Worm (Caenorhabditis elegans) whole organism, L4 larva: ENCODE data around the gene T16G12.13.

Source experiments
- Y105C5A.15 ChIP-seq: fragments of 200-800 bp; sonication (Bioruptor generic); IDR thresholded peaks from 2 replicates; pipeline ENCODE4 v1.3.6; 2022; ENCODE audit warnings: missing genetic modification characterization, missing compliant biosample characterization
- Y5F2A.4 ChIP-seq: fragments of 200-800 bp; sonication (Bioruptor generic); optimal IDR thresholded peaks from 2 replicates; lab custom pipeline; 2018; ENCODE audit warnings: mild to moderate bottlenecking, missing genetic modification characterization, missing compliant biosample characterization
- aly-2 ChIP-seq: sonication (generic microtip); optimal IDR thresholded peaks from 2 replicates; lab custom pipeline; 2018; ENCODE audit warnings: missing biosample characterization, missing genetic modification characterization
- arid-1 ChIP-seq: fragments of 200-800 bp; sonication (Bioruptor generic); conservative IDR thresholded peaks from 2 replicates; pipeline ENCODE4 v1.3.6; 2022; ENCODE audit warnings: missing genetic modification reagents, missing genetic modification characterization, missing compliant biosample characterization
- ces-1 ChIP-seq: fragments of 150-350 bp; sonication (generic microtip); optimal IDR thresholded peaks from 4 replicates; lab custom pipeline; 2014; ENCODE audit warnings: missing biosample characterization, missing genetic modification reagents, missing genetic modification characterization
- cey-2 ChIP-seq: sonication (generic microtip); optimal IDR thresholded peaks from 3 replicates; lab custom pipeline; 2017; ENCODE audit warnings: missing genetic modification characterization, mild to moderate bottlenecking, missing compliant biosample characterization, antibody characterized with exemption, borderline replicate concordance; ENCODE audit not compliant: insufficient read depth
- fkh-10 ChIP-seq: fragments of 150-350 bp; optimal IDR thresholded peaks from 2 replicates; lab custom pipeline; 2014; ENCODE audit warnings: missing biosample characterization, missing genetic modification reagents, missing genetic modification characterization
- madf-5 ChIP-seq, 2 experiments: fragments of 200-800 bp; sonication (Bioruptor generic); IDR thresholded peaks; 2 replicates each; pipeline ENCODE4 v1.3.6; 2022; ENCODE audit warnings: missing compliant biosample characterization in 2 of 2, missing genetic modification characterization in 2 of 2
- nhr-28 ChIP-seq: fragments of 150-350 bp; optimal IDR thresholded peaks from 2 replicates; lab custom pipeline; 2014; ENCODE audit warnings: missing biosample characterization, missing genetic modification characterization
- pqm-1 ChIP-seq: sonication (generic microtip); optimal IDR thresholded peaks from 2 replicates; lab custom pipeline; 2017; ENCODE audit warnings: missing biosample characterization, missing genetic modification characterization
- skn-1 ChIP-seq: fragments of 150-350 bp; optimal IDR thresholded peaks from 2 replicates; lab custom pipeline; 2014; ENCODE audit warnings: missing biosample characterization, missing genetic modification characterization
- snpc-1.2 ChIP-seq: fragments of 200-800 bp; sonication (Bioruptor generic); IDR thresholded peaks from 2 replicates; pipeline ENCODE4 v1.3.6; 2022; ENCODE audit warnings: missing genetic modification reagents, missing genetic modification characterization, missing compliant biosample characterization
- snpc-4 ChIP-seq: fragments of 150-350 bp; optimal IDR thresholded peaks from 2 replicates; lab custom pipeline; 2014; ENCODE audit warnings: missing biosample characterization, missing genetic modification characterization
- ztf-11 ChIP-seq: fragments of 150-350 bp; optimal IDR thresholded peaks from 2 replicates; lab custom pipeline; 2014; ENCODE audit warnings: missing biosample characterization, missing genetic modification characterization

ce11 chrIII:10078151-10078550 lies 17.5 kb downstream of the T16G12.13 start, which contains the start of gene T16G12.9:
- no peak for TF ChIP-seq aly-2 (tag; lab: Kevin White, UChicago)
- no peak for TF ChIP-seq ces-1 (GFP tag; lab: Kevin White, UChicago)
- TF ChIP-seq skn-1 (tag; lab: Kevin White, UChicago) = no peak
- TF ChIP-seq fkh-10 (GFP tag; lab: Kevin White, UChicago) = no peak
- TF ChIP-seq arid-1 (GFP tag; lab: Robert Waterston, UW) = no peak
- no peak for TF ChIP-seq cey-2 (tag; lab: Kevin White, UChicago)
- TF ChIP-seq pqm-1 = no peak
- TF ChIP-seq snpc-4 (tag; lab: Kevin White, UChicago) = no peak
- TF ChIP-seq snpc-1.2 (GFP tag; lab: Robert Waterston, UW) = no peak
- no peak for TF ChIP-seq ztf-11
- no peak for TF ChIP-seq madf-5 (GFP tag; IDR thresholded peaks at IDR 0.05; lab: Robert Waterston, UW)
- TF ChIP-seq nhr-28 (tag; lab: Kevin White, UChicago) = no peak
- no peak for TF ChIP-seq Y5F2A.4 (GFP tag; lab: Kevin White, UChicago)
- TF ChIP-seq Y105C5A.15 (GFP tag; lab: Robert Waterston, UW) = no peak
